Worm (Caenorhabditis elegans): Measurements from ENCODE around the gene sco-1.

DNA sequence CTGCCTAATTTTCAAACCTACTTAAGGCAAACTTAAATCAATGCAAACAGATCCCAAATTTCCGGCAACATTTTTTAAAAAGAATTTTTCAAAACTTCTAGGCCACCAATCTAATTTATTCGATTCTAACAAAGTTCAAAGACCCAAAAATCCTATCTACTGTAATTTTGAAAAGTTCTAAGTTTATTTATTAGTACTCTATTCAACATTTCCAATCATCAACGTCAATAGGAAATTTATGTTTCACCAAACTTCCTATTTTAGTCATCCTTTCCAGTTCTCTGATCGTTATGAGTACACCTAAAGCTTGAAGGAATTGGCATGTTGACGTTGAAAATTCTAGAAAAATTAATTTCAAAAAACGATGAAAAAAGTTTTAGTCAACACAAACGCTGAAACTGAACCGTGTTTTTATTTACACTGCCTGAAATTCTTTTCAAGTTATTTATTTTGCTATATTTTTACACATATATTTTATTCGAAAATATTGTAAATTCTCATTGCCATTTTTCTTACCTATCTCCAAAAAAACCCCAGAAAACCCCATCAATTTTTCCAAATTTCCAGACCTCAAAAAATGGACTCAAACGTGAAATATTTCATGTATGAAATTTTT is 23.7 kb upstream of the sco-1 start, which contains the start of gene npr-42:
- TF ChIP-seq snpc-4 (tag; optimal IDR thresholded peaks at IDR 0.05) (no peak), unc-62 (GFP tag; optimal IDR thresholded peaks at IDR 0.05) (no peak), ztf-4 (tag; optimal IDR thresholded peaks at IDR 0.05) (no peak), fkh-10 (GFP tag; optimal IDR thresholded peaks at IDR 0.05) (no peak), zag-1 (tag; optimal IDR thresholded peaks at IDR 0.05) (no peak), egl-27 (tag; optimal IDR thresholded peaks at IDR 0.05) (no peak)
